Worm (Caenorhabditis elegans): Measurements from ENCODE around the gene T21C9.9.

T21C9.9 gene

DNA sequence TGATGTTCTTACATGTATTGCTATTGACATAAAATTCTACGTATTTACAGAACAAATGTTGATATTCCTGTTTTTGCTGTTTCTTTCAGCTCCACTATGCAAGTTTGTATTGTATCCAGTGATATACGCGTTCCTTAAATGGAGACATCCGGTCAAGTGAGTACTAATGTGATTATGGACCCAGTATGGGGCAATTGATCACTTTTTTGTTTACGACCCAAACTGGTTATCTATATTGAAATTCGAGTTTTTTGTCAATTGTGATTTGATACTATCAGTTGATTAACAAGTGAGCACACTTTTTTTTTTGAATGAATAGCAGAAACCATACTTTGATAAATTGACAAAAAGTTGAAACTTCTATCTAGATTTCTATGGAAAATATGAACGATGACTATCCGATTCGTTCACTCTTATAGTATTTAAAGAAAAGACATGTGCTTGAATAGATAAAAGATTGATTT lies 10.5 kb downstream of the T21C9.9 start, which contains the start of gene T21C9.6:
Gene T21C9.6, plus strand, starts transcription at position 51 of the 464 bp plus-strand sequence.
- TF ChIP-seq elt-2 (tag; optimal IDR thresholded peaks at IDR 0.05) = peak; percentile 52
- TF ChIP-seq nhr-11 (tag; optimal IDR thresholded peaks at IDR 0.05) = no peak
- no peak for TF ChIP-seq ceh-28 (tag; optimal IDR thresholded peaks at IDR 0.05)
- peak; percentile 26 for TF ChIP-seq pqm-1 (tag; optimal IDR thresholded peaks at IDR 0.05)
- TF ChIP-seq unc-62 (GFP tag; optimal IDR thresholded peaks at IDR 0.05) = no peak

DNA sequence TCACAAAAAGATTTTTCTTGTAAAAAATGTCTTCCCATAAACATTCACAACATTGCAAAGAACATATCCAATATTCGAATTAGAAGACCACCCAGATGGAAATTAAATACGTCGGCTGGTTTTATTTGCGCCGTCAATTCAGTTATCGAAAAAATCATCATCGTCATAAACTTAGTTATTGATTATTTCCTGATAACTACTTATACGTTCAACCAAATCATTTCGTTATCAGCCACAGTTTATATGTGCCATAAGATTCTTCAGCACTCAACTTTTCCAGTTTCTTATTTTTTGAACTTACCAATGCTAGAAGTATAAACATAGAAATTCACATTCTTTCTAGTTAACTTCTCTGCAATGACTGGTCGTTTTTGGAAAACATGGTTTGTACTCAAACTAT lies 11.7 kb downstream of the T21C9.9 start:
- TF ChIP-seq elt-2 (tag; optimal IDR thresholded peaks at IDR 0.05) (peak; percentile 84), nhr-67 (tag; optimal IDR thresholded peaks at IDR 0.05) (no peak), nhr-12 (tag; optimal IDR thresholded peaks at IDR 0.05) (no peak), skn-1 (tag; optimal IDR thresholded peaks at IDR 0.05) (no peak), pqm-1 (tag; optimal IDR thresholded peaks at IDR 0.05) (peak; percentile 56), ceh-82 (tag; optimal IDR thresholded peaks at IDR 0.05) (no peak), eor-1 (tag; optimal IDR thresholded peaks at IDR 0.05) (no peak), nhr-23 (tag; optimal IDR thresholded peaks at IDR 0.05) (no peak), nhr-237 (tag; optimal IDR thresholded peaks at IDR 0.05) (no peak), fkh-10 (GFP tag; optimal IDR thresholded peaks at IDR 0.05) (no peak), ceh-28 (tag; optimal IDR thresholded peaks at IDR 0.05) (peak; percentile 25), mml-1 (tag; optimal IDR thresholded peaks at IDR 0.05) (no peak), pha-4 (tag; optimal IDR thresholded peaks at IDR 0.05) (peak; percentile 19), ztf-4 (tag; optimal IDR thresholded peaks at IDR 0.05) (no peak)

DNA sequence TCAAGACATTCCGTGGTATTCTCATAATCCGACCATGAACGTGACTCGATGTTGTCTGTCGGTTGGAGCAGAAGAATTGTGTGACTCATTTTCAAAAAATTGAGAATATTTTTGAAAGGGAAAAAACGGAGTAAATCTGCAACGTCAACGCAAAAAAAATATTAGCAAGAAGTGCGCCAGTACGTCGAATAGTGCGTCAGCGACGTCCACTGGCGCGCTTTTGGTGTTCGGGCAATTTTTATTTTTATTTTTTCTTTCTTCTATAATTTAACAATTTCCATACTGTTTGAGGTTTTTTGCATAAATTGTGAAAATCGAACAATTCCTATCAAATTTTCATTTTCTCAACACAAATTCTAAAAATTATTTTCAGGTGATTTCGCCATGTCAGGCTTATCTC lies 13.4 kb downstream of the T21C9.9 start, which contains the start of the genes erh-1 and lpd-9:
Gene erh-1, minus strand, starts transcription at position 204 of the 400 bp plus-strand sequence.
Gene lpd-9, plus strand, starts transcription at position 368 of the 400 bp plus-strand sequence.
- no peak for TF ChIP-seq zag-1 (tag; optimal IDR thresholded peaks at IDR 0.05)
- no peak for TF ChIP-seq nhr-67 (tag; optimal IDR thresholded peaks at IDR 0.05)
- peak; percentile 33 for TF ChIP-seq nhr-25 (tag; optimal IDR thresholded peaks at IDR 0.05)
- TF ChIP-seq egl-27 (tag; optimal IDR thresholded peaks at IDR 0.05) = no peak
- TF ChIP-seq nhr-23 (tag; optimal IDR thresholded peaks at IDR 0.05) = peak; percentile 88
- peak; percentile 72 for TF ChIP-seq lin-15B (tag; optimal IDR thresholded peaks at IDR 0.05)
- no peak for TF ChIP-seq ceh-82 (tag; optimal IDR thresholded peaks at IDR 0.05)
- peak; percentile 7 for TF ChIP-seq skn-1 (tag; optimal IDR thresholded peaks at IDR 0.05)
- TF ChIP-seq pqm-1 (tag; optimal IDR thresholded peaks at IDR 0.05) = peak; percentile 48
- peak; percentile 41 for TF ChIP-seq ceh-28 (tag; optimal IDR thresholded peaks at IDR 0.05)
- peak; percentile 27 for TF ChIP-seq ama-1 (optimal IDR thresholded peaks at IDR 0.05)
- TF ChIP-seq nfya-1 (tag; optimal IDR thresholded peaks at IDR 0.05; ENCODE audit: insufficient read depth) = peak; percentile 65
- TF ChIP-seq ztf-11 (tag; optimal IDR thresholded peaks at IDR 0.05) = no peak
- TF ChIP-seq elt-3 (tag; optimal IDR thresholded peaks at IDR 0.05) = no peak
- TF ChIP-seq R02D3.7 (tag; optimal IDR thresholded peaks at IDR 0.05) = peak; percentile 72
- TF ChIP-seq mdl-1 (tag; optimal IDR thresholded peaks at IDR 0.05) = no peak
- TF ChIP-seq fos-1 (tag; optimal IDR thresholded peaks at IDR 0.05) = no peak
- TF ChIP-seq hmg-11 (tag; optimal IDR thresholded peaks at IDR 0.05) = peak; percentile 76
- TF ChIP-seq elt-2 (tag; optimal IDR thresholded peaks at IDR 0.05) = peak; percentile 60
- TF ChIP-seq snpc-4 (tag; optimal IDR thresholded peaks at IDR 0.05) = peak; percentile 68
- TF ChIP-seq nhr-43 (tag; optimal IDR thresholded peaks at IDR 0.05; ENCODE audit: poor library complexity, severe bottlenecking) = peak; percentile 71
- peak; percentile 77 for TF ChIP-seq lsy-12 (tag; optimal IDR thresholded peaks at IDR 0.05)

DNA sequence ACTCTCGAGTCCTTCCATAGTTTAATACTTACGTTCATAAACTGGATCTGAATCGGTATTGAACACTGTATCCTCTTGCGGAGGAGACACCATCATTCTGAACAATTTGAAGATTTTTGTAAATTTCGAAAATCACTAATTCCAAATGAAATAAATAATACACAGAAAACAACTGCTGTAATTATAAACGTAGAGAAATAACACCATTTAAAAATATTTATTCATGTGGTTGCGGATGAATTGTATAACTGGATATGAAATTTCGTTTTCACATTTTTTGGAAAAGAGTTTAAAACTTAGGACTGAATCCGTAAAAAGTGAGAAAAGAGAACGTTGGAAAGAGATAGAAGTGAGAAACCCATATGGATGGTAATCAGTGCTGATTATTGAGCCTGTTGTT lies 14.2 kb downstream of the T21C9.9 start, which contains the start of gene mics-1:
Gene mics-1, minus strand, starts transcription at position 101 of the 400 bp plus-strand sequence.
- TF ChIP-seq elt-1 (tag; optimal IDR thresholded peaks at IDR 0.05) (no peak), egl-5 (tag; optimal IDR thresholded peaks at IDR 0.05) (no peak), nhr-23 (tag; optimal IDR thresholded peaks at IDR 0.05) (no peak), ztf-4 (tag; optimal IDR thresholded peaks at IDR 0.05) (no peak), nhr-12 (tag; optimal IDR thresholded peaks at IDR 0.05) (no peak), snpc-4 (tag; optimal IDR thresholded peaks at IDR 0.05) (no peak), fkh-10 (GFP tag; optimal IDR thresholded peaks at IDR 0.05) (no peak), ceh-28 (tag; optimal IDR thresholded peaks at IDR 0.05) (no peak), sea-2 (GFP tag; optimal IDR thresholded peaks at IDR 0.05) (no peak), ztf-11 (tag; optimal IDR thresholded peaks at IDR 0.05) (no peak), fkh-2 (tag; optimal IDR thresholded peaks at IDR 0.05) (no peak)
